Comparison of ENCODE assay signal across 3 fruit fly cellular contexts in the genomic region with DNA sequence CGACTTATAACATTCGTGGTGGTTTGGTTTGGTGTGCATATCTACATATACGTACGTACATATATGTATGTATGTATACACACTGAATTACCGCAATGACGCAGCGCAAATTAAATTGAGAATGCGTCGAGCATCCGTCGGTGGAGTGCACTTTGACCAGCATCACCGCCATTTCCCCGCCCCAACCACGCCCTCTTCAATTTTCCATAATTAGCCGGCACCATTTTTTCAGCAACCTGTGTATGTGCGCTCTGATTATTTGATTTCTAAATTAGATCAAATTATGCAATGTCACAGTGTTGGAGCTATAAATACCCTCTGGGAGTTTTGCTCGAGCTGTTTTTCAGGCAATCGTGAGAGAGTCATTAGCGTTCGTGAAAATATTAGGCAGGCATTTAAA.
TF ChIP-seq lines count a peak whose summit lies in the region.

No protein-coding gene starts in this region.

- TF ChIP-seq CTCF in whole organism, embryonic (GFP tag; optimal IDR thresholded peaks at IDR 0.05; lab: Kevin White, UChicago): no peak

TF ChIP-seq in whole organism, embryonic, 481 proteins besides CTCF, POLR2A, EP300 and RAD21:
- TF ChIP-seq Pdp1 (GFP tag; optimal IDR thresholded peaks at IDR 0.05; lab: Kevin White, UChicago): peak in 1 of 2 experiments; percentile 49
- no peak for TF ChIP-seq scrt (GFP tag; optimal IDR thresholded peaks at IDR 0.05; lab: Kevin White, UChicago)
- peak; percentile 60 for TF ChIP-seq nom (GFP tag; optimal IDR thresholded peaks at IDR 0.05; lab: Kevin White, UChicago)
- TF ChIP-seq Rfx (GFP tag; IDR thresholded peaks at IDR 0.05; lab: Robert Waterston, UW): no peak
- TF ChIP-seq Dbx (GFP tag; IDR thresholded peaks at IDR 0.05; lab: Robert Waterston, UW): no peak
- TF ChIP-seq tin (GFP tag; optimal IDR thresholded peaks at IDR 0.05; lab: Kevin White, UChicago): no peak
- TF ChIP-seq Six4 (GFP tag; optimal IDR thresholded peaks at IDR 0.05; lab: Kevin White, UChicago): no peak
- TF ChIP-seq Hr3 (GFP tag; optimal IDR thresholded peaks at IDR 0.05; lab: Kevin White, UChicago): no peak
- 0 out of 2 replicates have a peak, but pooled peaks have one; percentile 19 for TF ChIP-seq vvl (GFP tag; IDR thresholded peaks at IDR 0.05; lab: Robert Waterston, UW)
- TF ChIP-seq Med (GFP tag; lab: Kevin White, UChicago): peak; percentile 18
TF ChIP-seq in whole organism, embryonic: peak in this region for 4.

TF ChIP-seq in whole organism, prepupa, 60 proteins besides CTCF, POLR2A, EP300 and RAD21:
- TF ChIP-seq CG6792 (GFP tag; optimal IDR thresholded peaks at IDR 0.05; lab: Kevin White, UChicago): no peak
- peak; percentile 6 for TF ChIP-seq CG6854 (GFP tag; optimal IDR thresholded peaks at IDR 0.05; lab: Kevin White, UChicago)
- TF ChIP-seq CG6808 (GFP tag; optimal IDR thresholded peaks at IDR 0.05; lab: Kevin White, UChicago): peak; percentile 3
- TF ChIP-seq CG3032 (tag; optimal IDR thresholded peaks at IDR 0.05; lab: Kevin White, UChicago): no peak
- peak; percentile 5 for TF ChIP-seq CG6276 (GFP tag; optimal IDR thresholded peaks at IDR 0.05; lab: Kevin White, UChicago)
- TF ChIP-seq ss (GFP tag; optimal IDR thresholded peaks at IDR 0.05; lab: Kevin White, UChicago): peak; percentile 9 to 41

TF ChIP-seq in whole organism, pupa, 21 proteins besides CTCF, POLR2A, EP300 and RAD21:
- no peak for TF ChIP-seq CG32121 (GFP tag; IDR thresholded peaks at IDR 0.05; lab: Robert Waterston, UW)
- TF ChIP-seq CG14655 (GFP tag; optimal IDR thresholded peaks at IDR 0.05; lab: Kevin White, UChicago): peak; percentile 22
- TF ChIP-seq CG15710 (tag; optimal IDR thresholded peaks at IDR 0.05; lab: Kevin White, UChicago): no peak
